Worm (Caenorhabditis elegans) whole organism, L3 larva: ENCODE data around the gene AH6.3.

Source experiments
- R02D3.7 ChIP-seq: fragments of 150-350 bp; optimal IDR thresholded peaks from 2 replicates; lab custom pipeline; 2014; ENCODE audit warnings: missing biosample characterization, missing genetic modification characterization
- ZK546.5 ChIP-seq: sonication (generic microtip); optimal IDR thresholded peaks from 2 replicates; lab custom pipeline; 2017; ENCODE audit warnings: missing biosample characterization, missing genetic modification characterization
- ama-1 ChIP-seq: fragments of 150-350 bp; optimal IDR thresholded peaks from 2 replicates; lab custom pipeline; 2018
- daf-12 ChIP-seq: fragments of 150-350 bp; optimal IDR thresholded peaks from 2 replicates; lab custom pipeline; 2014; ENCODE audit warnings: missing biosample characterization, missing genetic modification reagents, missing genetic modification characterization
- egl-5 ChIP-seq: fragments of 150-350 bp; optimal IDR thresholded peaks from 2 replicates; lab custom pipeline; 2017; ENCODE audit warnings: missing biosample characterization, missing genetic modification reagents, missing genetic modification characterization, inconsistent platforms
- elt-3 ChIP-seq, 3 experiments: fragments of 150-350 bp in 1 of 3; sonication (generic microtip) in 2 of 3; optimal IDR thresholded peaks; 2 replicates in 2 of 3; 4 replicates in 1 of 3; lab custom pipeline; 2014 to 2017; ENCODE audit warnings: missing biosample characterization in 3 of 3, missing genetic modification characterization in 3 of 3
- eor-1 ChIP-seq, 2 experiments: fragments of 150-350 bp; optimal IDR thresholded peaks; 2 replicates each; lab custom pipeline; 2014 to 2018; ENCODE audit warnings: missing biosample characterization in 2 of 2, missing genetic modification characterization in 2 of 2
- fkh-10 ChIP-seq: sonication (generic microtip); optimal IDR thresholded peaks from 2 replicates; lab custom pipeline; 2017; ENCODE audit warnings: missing biosample characterization, missing genetic modification reagents, missing genetic modification characterization
- fkh-2 ChIP-seq: fragments of 150-350 bp; optimal IDR thresholded peaks from 2 replicates; lab custom pipeline; 2014; ENCODE audit warnings: missing biosample characterization, missing genetic modification reagents, missing genetic modification characterization
- fos-1 ChIP-seq: fragments of 150-350 bp; optimal IDR thresholded peaks from 2 replicates; lab custom pipeline; 2014; ENCODE audit warnings: missing biosample characterization, missing genetic modification characterization
- hmg-11 ChIP-seq: sonication (generic microtip); optimal IDR thresholded peaks from 2 replicates; lab custom pipeline; 2016; ENCODE audit warnings: missing genetic modification characterization, missing compliant biosample characterization
- jun-1 ChIP-seq: fragments of 150-350 bp; optimal IDR thresholded peaks from 2 replicates; lab custom pipeline; 2014; ENCODE audit warnings: missing biosample characterization, missing genetic modification reagents, missing genetic modification characterization
- lin-15B ChIP-seq: fragments of 150-350 bp; optimal IDR thresholded peaks from 2 replicates; lab custom pipeline; 2014; ENCODE audit warnings: missing biosample characterization, missing genetic modification characterization
- lin-39 ChIP-seq: fragments of 150-350 bp; optimal IDR thresholded peaks from 2 replicates; lab custom pipeline; 2018; ENCODE audit warnings: missing biosample characterization, missing genetic modification reagents, missing genetic modification characterization
- lsy-12 ChIP-seq: sonication (generic microtip); optimal IDR thresholded peaks from 2 replicates; lab custom pipeline; 2016; ENCODE audit warnings: mild to moderate bottlenecking, missing genetic modification characterization, missing compliant biosample characterization
- mdl-1 ChIP-seq: fragments of 150-350 bp; optimal IDR thresholded peaks from 2 replicates; lab custom pipeline; 2014; ENCODE audit warnings: missing biosample characterization, missing genetic modification characterization
- nfya-1 ChIP-seq: sonication (generic microtip); optimal IDR thresholded peaks from 2 replicates; lab custom pipeline; 2017; ENCODE audit warnings: missing genetic modification characterization, mild to moderate bottlenecking, missing compliant biosample characterization, antibody characterized with exemption, moderate library complexity; ENCODE audit not compliant: insufficient read depth
- nhr-11 ChIP-seq: fragments of 150-350 bp; optimal IDR thresholded peaks from 2 replicates; lab custom pipeline; 2014; ENCODE audit warnings: missing biosample characterization, missing genetic modification characterization
- nhr-12 ChIP-seq: fragments of 150-350 bp; optimal IDR thresholded peaks from 2 replicates; lab custom pipeline; 2014; ENCODE audit warnings: missing biosample characterization, missing genetic modification characterization
- nhr-23 ChIP-seq: fragments of 150-350 bp; optimal IDR thresholded peaks from 2 replicates; lab custom pipeline; 2014; ENCODE audit warnings: missing biosample characterization, missing genetic modification reagents, missing genetic modification characterization
- nhr-25 ChIP-seq: sonication (generic microtip); optimal IDR thresholded peaks from 2 replicates; lab custom pipeline; 2017; ENCODE audit warnings: missing biosample characterization, missing genetic modification characterization
- nhr-28 ChIP-seq: fragments of 150-350 bp; optimal IDR thresholded peaks from 2 replicates; lab custom pipeline; 2014; ENCODE audit warnings: missing biosample characterization, missing genetic modification characterization
- nhr-43 ChIP-seq: sonication (generic microtip); optimal IDR thresholded peaks from 2 replicates; lab custom pipeline; 2016; ENCODE audit warnings: mild to moderate bottlenecking, missing genetic modification characterization, missing compliant biosample characterization; ENCODE audit not compliant: poor library complexity, severe bottlenecking
- nhr-67 ChIP-seq: fragments of 150-350 bp; optimal IDR thresholded peaks from 2 replicates; lab custom pipeline; 2014; ENCODE audit warnings: missing biosample characterization, missing genetic modification characterization
- pqm-1 ChIP-seq: fragments of 150-350 bp; optimal IDR thresholded peaks from 2 replicates; lab custom pipeline; 2017; ENCODE audit warnings: missing biosample characterization, missing genetic modification characterization, inconsistent platforms
- sea-2 ChIP-seq: fragments of 150-350 bp; sonication (generic microtip); optimal IDR thresholded peaks from 4 replicates; lab custom pipeline; 2014; ENCODE audit warnings: missing biosample characterization, missing genetic modification reagents, missing genetic modification characterization
- skn-1 ChIP-seq: fragments of 150-350 bp; optimal IDR thresholded peaks from 2 replicates; lab custom pipeline; 2014; ENCODE audit warnings: missing biosample characterization, missing genetic modification characterization
- snpc-4 ChIP-seq: fragments of 150-350 bp; optimal IDR thresholded peaks from 2 replicates; lab custom pipeline; 2014; ENCODE audit warnings: missing biosample characterization, missing genetic modification characterization
- unc-39 ChIP-seq: sonication (generic microtip); optimal IDR thresholded peaks from 4 replicates; lab custom pipeline; 2017; ENCODE audit warnings: missing biosample characterization, missing genetic modification characterization
- zag-1 ChIP-seq: fragments of 150-350 bp; optimal IDR thresholded peaks from 2 replicates; lab custom pipeline; 2014; ENCODE audit warnings: missing biosample characterization, missing genetic modification characterization
- ztf-4 ChIP-seq: fragments of 150-350 bp; optimal IDR thresholded peaks from 2 replicates; lab custom pipeline; 2014; ENCODE audit warnings: missing biosample characterization, missing genetic modification characterization

Gene AH6.3

ce11 chrII:9556582-9556981 is 37.7 kb downstream of the AH6.3 start:
- TF ChIP-seq elt-3 (tag; optimal IDR thresholded peaks at IDR 0.05; lab: Kevin White, UChicago) (no peak), nhr-23 (no peak), lin-39 (tag; lab: Kevin White, UChicago) (no peak), nhr-12 (tag; lab: Kevin White, UChicago) (no peak), lsy-12 (tag; lab: Kevin White, UChicago) (no peak), ama-1 (no peak), skn-1 (tag; lab: Kevin White, UChicago) (no peak), fkh-10 (GFP tag; lab: Kevin White, UChicago) (no peak), egl-5 (tag; lab: Kevin White, UChicago) (no peak), nhr-43 (tag; lab: Kevin White, UChicago) (no peak), nhr-28 (tag; lab: Kevin White, UChicago) (no peak), unc-39 (no peak), nfya-1 (tag; lab: Kevin White, UChicago) (no peak), fkh-2 (tag; lab: Kevin White, UChicago) (no peak), nhr-67 (tag; lab: Kevin White, UChicago) (no peak), sea-2 (GFP tag; lab: Kevin White, UChicago) (no peak)

ce11 chrII:9557437-9558150 is 38.7 kb downstream of the AH6.3 start, which contains the start of gene zfp-2:
Gene zfp-2, plus strand, starts transcription at chrII:9557650.
- no peak for TF ChIP-seq daf-12
- TF ChIP-seq R02D3.7 (tag; lab: Kevin White, UChicago): peak; percentile 75
- peak; percentile 27 for TF ChIP-seq lin-15B (tag; lab: Kevin White, UChicago)
- peak; percentile 74 for TF ChIP-seq hmg-11 (tag; lab: Kevin White, UChicago)
- TF ChIP-seq nfya-1 (tag; lab: Kevin White, UChicago): peak; percentile 43

DNA sequence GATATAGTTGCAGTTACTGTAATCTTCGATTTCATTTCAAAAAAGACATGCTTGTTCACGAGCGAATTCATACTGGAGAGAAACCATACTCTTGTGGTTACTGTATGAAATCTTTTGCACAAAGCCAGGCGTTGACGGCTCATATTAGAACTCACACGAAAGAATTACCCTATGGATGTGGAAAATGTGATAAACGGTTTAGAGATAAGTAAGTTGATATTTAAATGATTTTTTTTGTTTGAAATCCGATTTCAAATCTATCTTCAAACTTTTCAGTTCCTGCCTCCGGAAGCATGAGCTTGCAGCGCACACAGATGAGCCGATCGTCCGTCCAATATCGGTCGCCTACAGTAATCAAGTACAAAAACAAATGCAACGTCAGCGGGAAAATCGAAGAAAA is 40.1 kb downstream of the AH6.3 start:
- TF ChIP-seq zag-1 (tag; lab: Kevin White, UChicago): no peak
- TF ChIP-seq ZK546.5 (tag; lab: Kevin White, UChicago): no peak
- TF ChIP-seq R02D3.7 (tag; lab: Kevin White, UChicago): no peak
- no peak for TF ChIP-seq fos-1 (tag; lab: Kevin White, UChicago)
- no peak for TF ChIP-seq ama-1
- no peak for TF ChIP-seq jun-1 (tag; lab: Kevin White, UChicago)
- no peak for TF ChIP-seq ztf-4 (tag; lab: Kevin White, UChicago)
- no peak for TF ChIP-seq mdl-1 (tag; lab: Kevin White, UChicago)
- no peak for TF ChIP-seq nhr-67 (tag; lab: Kevin White, UChicago)
- no peak for TF ChIP-seq eor-1 (tag; optimal IDR thresholded peaks at IDR 0.05; lab: Kevin White, UChicago)
- TF ChIP-seq snpc-4 (tag; lab: Kevin White, UChicago): no peak

DNA sequence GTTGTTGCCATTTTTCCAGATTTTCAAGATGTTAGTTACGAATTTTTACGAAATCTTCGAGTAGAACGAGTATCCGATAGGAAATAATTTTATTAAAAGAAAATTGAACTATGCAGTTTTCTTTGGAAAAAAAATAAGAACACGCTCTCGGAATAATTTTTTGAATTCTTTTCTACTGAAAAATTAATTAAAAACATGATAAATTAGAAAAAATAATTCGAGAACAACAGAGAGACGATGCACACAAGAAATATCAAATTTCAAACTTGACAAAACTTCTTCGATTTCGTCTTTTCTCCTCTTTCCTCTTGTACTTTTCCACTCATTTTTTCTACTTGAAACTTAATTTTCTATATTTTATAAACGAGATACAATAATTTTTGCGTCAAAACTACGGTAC is 41.1 kb downstream of the AH6.3 start, which contains the start of gene F35H8.4:
TSS of gene F35H8.4 (minus strand) at position 101 of the 400 bp plus-strand sequence.
- TF ChIP-seq nhr-67 (tag; lab: Kevin White, UChicago) (no peak), fkh-10 (GFP tag; lab: Kevin White, UChicago) (no peak), nhr-11 (tag; lab: Kevin White, UChicago) (no peak), lsy-12 (tag; lab: Kevin White, UChicago) (no peak), pqm-1 (tag; lab: Kevin White, UChicago) (no peak)

DNA sequence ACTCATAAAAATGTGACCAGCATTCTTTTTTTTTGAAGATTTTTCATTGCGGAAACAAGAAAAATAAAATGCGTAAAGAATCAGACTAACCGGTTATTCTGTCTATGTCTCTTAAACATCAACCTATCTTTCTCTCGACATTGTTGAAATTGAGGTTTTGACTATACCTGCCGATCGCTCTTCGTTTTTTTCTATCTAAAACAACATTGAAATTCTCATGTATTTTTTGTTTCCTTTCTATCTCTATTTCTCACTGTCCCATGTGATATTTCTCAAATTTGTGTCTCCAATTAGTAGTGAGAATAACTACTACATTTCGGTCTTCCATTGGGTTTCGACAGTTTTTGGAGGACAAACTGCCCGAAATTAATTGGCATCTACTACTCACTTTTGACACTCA is 42.0 kb downstream of the AH6.3 start:
- TF ChIP-seq nhr-43 (tag; lab: Kevin White, UChicago) (peak; percentile 9), nhr-25 (tag; lab: Kevin White, UChicago) (peak; percentile 75), nhr-23 (peak; percentile 10), hmg-11 (tag; lab: Kevin White, UChicago) (no peak)
- TF ChIP-seq, all 47 proteins: peak for 3
